Fruit fly (Drosophila melanogaster): ENCODE data around the gene CG33272.

The CG33272 gene

DNA sequence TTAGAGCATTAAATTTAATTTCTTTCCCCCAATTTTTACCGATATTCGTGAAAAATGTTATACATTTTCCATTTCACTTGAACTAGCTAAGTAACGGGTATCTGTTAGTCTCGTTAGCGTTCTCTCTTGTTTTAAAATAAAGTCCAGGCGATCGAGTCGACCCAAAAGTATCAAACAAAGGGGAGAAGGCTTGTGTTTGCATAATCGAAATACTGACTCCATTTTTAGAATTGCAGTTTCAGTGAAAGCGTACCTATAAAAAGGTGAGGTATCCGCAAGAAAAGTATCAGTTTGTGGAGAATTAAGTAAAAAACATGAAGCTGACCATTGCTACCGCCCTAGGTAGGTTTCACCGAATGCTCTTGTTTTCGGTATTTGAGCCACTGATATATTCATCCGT, 1.5 kb upstream of the CG33272 start, which contains the start of gene Sgs3:
TSS of gene Sgs3 (plus strand) at position 301 of the 400 bp plus-strand sequence.
- TF ChIP-seq ey (GFP tag; optimal IDR thresholded peaks at IDR 0.05) (no peak), Hr78 (GFP tag; optimal IDR thresholded peaks at IDR 0.05) (no peak), foxo (GFP tag; optimal IDR thresholded peaks at IDR 0.05) (no peak), br (GFP tag; optimal IDR thresholded peaks at IDR 0.05) (no peak), tai (GFP tag; optimal IDR thresholded peaks at IDR 0.05) (no peak), psq (GFP tag; optimal IDR thresholded peaks at IDR 0.05) (no peak), dmrt93B (GFP tag; optimal IDR thresholded peaks at IDR 0.05) (no peak), jim (GFP tag; optimal IDR thresholded peaks at IDR 0.05) (no peak), dl (GFP tag; optimal IDR thresholded peaks at IDR 0.05; ENCODE audit: insufficient read depth in 1 of 2, partially characterized antibody in 2 of 2) (no peak), dsf (GFP tag; optimal IDR thresholded peaks at IDR 0.05; ENCODE audit: borderline replicate concordance) (no peak), h (GFP tag; optimal IDR thresholded peaks at IDR 0.05) (no peak), Jra (GFP tag; optimal IDR thresholded peaks at IDR 0.05) (no peak), HLH106 (tag; optimal IDR thresholded peaks at IDR 0.05) (no peak), fru (GFP tag; optimal IDR thresholded peaks at IDR 0.05) (no peak), usp (GFP tag; optimal IDR thresholded peaks at IDR 0.05) (no peak), Mio (GFP tag; optimal IDR thresholded peaks at IDR 0.05) (no peak), CrebA (GFP tag; optimal IDR thresholded peaks at IDR 0.05; ENCODE audit: borderline replicate concordance) (no peak), GATAd (GFP tag; optimal IDR thresholded peaks at IDR 0.05) (no peak), Myc (optimal IDR thresholded peaks at IDR 0.05) (no peak)

DNA sequence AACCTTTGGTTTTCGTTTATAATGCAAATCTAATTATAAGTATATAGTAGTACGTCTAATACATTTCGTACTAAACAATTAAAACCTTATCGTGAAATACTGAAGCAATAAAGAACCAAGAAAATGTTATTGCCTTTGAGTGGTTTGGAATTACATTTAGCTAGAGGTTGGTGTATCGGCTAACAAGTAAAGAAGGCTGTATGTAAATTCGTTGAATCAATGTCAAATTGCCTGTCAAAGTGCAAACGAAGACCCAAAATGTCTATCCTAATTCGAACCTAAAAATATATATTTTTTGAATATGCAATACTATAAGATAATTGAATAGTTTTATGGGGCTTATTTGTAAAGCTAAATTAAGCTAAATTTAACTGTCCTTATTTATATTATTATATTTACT, 854 bp upstream of the CG33272 start:
- TF ChIP-seq OdsH (GFP tag; optimal IDR thresholded peaks at IDR 0.05) = no peak

DNA sequence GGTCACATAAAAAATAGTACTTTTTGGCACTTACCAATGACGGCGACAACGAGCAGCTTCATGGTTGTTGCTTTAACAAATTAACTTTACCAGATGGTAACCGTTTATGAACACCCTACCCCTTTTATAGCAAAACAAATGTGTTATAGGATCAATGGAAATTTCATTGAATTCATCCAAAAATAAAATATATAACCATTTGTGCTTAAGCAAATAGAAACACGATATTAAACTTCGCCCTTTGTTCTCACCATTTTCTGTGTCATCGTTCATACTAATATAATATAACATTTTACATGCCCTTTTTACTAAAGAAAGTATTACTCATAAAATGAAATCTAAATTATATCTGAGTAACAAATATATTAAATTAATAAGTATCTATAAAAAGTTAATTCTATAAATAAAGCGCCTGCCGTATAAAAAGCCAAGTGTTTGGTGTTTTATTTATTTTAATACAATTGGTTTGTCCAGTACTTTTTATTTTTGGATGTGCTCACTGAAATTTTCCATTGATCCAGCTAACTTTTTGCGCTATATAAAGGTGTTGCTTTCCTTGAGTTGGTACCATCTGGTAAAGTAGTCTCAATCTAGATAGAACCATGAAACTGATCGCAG, 986 bp downstream of the CG33272 start, which contains the start of the genes Sgs8 and Sgs7:
TSS of gene Sgs8 (minus strand) at position 101 of the 618 bp plus-strand sequence.
TSS of gene Sgs7 (plus strand) at position 568 of the 618 bp plus-strand sequence.
- no peak for TF ChIP-seq jim (GFP tag; optimal IDR thresholded peaks at IDR 0.05)
- no peak for TF ChIP-seq lola (GFP tag; optimal IDR thresholded peaks at IDR 0.05)
- no peak for TF ChIP-seq usp (GFP tag; optimal IDR thresholded peaks at IDR 0.05)
- TF ChIP-seq OdsH (GFP tag; optimal IDR thresholded peaks at IDR 0.05) = no peak
- TF ChIP-seq sv (GFP tag; optimal IDR thresholded peaks at IDR 0.05) = no peak
- no peak for TF ChIP-seq woc (GFP tag; optimal IDR thresholded peaks at IDR 0.05)
- TF ChIP-seq foxo (GFP tag; optimal IDR thresholded peaks at IDR 0.05) = no peak
- no peak for TF ChIP-seq Mio (GFP tag; optimal IDR thresholded peaks at IDR 0.05)
- TF ChIP-seq HLH106 (tag; optimal IDR thresholded peaks at IDR 0.05) = no peak
- no peak for TF ChIP-seq pan (optimal IDR thresholded peaks at IDR 0.05)

DNA sequence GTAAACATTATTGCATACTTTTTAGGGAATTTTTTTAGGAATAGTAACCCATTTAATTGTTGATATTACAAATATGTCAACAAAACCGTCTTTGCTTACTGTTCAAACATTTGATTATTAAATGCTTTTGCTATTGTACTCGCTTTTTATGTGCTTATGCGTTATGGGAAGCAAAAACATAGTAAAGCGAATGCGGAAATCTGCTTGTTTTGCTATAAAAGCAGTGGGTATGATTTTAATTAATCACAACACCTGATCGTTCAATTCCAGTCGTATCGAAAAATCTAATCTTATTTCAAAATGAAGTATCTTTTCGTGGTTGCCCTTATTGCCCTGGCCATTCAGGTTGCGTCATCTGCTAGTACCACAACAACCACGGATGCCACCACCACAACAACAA, 2.1 kb downstream of the CG33272 start, which contains the start of gene CG33500:
TSS of gene CG33500 (plus strand) at position 301 of the 400 bp plus-strand sequence.
- TF ChIP-seq Sp1 (GFP tag; optimal IDR thresholded peaks at IDR 0.05) (no peak), CG9705 (GFP tag; optimal IDR thresholded peaks at IDR 0.05) (no peak), foxo (GFP tag; optimal IDR thresholded peaks at IDR 0.05) (no peak)

DNA sequence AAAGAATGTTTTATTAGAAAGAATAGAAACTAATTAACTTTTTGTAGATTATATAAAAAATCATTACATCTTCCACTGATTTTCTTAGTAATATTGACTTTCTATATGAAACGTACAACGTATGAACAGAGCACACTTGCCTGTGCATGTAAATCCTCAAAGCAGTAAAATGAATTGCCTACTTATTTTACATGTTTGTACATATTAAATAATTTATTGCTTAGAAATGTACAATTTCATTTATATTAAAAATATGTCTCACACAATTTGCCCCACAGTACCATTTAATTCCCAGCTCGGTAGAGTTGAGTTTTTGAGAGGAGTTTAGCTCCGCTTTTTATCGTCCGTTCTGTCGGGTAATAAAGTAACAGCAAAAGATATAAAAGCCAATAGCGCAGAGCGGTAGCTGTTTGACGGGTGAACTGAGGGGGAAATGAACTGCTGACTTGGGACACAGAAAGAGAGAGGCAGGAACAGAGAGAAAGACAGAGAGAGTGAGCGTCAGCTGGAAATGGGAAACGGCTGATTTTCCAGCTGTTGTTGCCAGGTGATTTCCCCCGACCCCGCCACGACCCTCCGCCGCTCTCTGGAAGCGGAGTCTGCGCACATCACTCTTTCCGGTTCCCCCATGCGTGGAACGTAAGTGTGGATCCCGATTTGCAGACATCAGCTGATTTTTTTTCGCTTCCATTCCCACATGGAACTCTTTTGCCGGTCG, 17.1 kb downstream of the CG33272 start:
- peak; percentile 4 for TF ChIP-seq CG9705 (GFP tag; optimal IDR thresholded peaks at IDR 0.05)
- no peak for TF ChIP-seq CG32264 (GFP tag; optimal IDR thresholded peaks at IDR 0.05)
- no peak for TF ChIP-seq rgr (GFP tag; optimal IDR thresholded peaks at IDR 0.05)
- TF ChIP-seq dsf (GFP tag; optimal IDR thresholded peaks at IDR 0.05; ENCODE audit: borderline replicate concordance) = no peak
- TF ChIP-seq N (GFP tag; optimal IDR thresholded peaks at IDR 0.05) = no peak
- no peak for TF ChIP-seq Dfd (GFP tag; optimal IDR thresholded peaks at IDR 0.05)
- TF ChIP-seq psq (GFP tag; optimal IDR thresholded peaks at IDR 0.05) = peak; percentile 12
- no peak for TF ChIP-seq Mio (GFP tag; optimal IDR thresholded peaks at IDR 0.05)
- no peak for TF ChIP-seq foxo (GFP tag; optimal IDR thresholded peaks at IDR 0.05)
- no peak for TF ChIP-seq OdsH (GFP tag; optimal IDR thresholded peaks at IDR 0.05)
- TF ChIP-seq ey (GFP tag; optimal IDR thresholded peaks at IDR 0.05) = no peak
- TF ChIP-seq Dif (GFP tag; optimal IDR thresholded peaks at IDR 0.05; ENCODE audit: partially characterized antibody) = peak; percentile 7
- no peak for TF ChIP-seq GATAd (GFP tag; optimal IDR thresholded peaks at IDR 0.05)
- TF ChIP-seq lola (GFP tag; optimal IDR thresholded peaks at IDR 0.05) = no peak
- TF ChIP-seq tai (GFP tag; optimal IDR thresholded peaks at IDR 0.05) = peak; percentile 35
- no peak for TF ChIP-seq jim (GFP tag; optimal IDR thresholded peaks at IDR 0.05)
- TF ChIP-seq Hnf4 (GFP tag; optimal IDR thresholded peaks at IDR 0.05) = peak; percentile 29
- TF ChIP-seq woc (GFP tag; optimal IDR thresholded peaks at IDR 0.05) = no peak
- no peak for TF ChIP-seq CrebA (GFP tag; optimal IDR thresholded peaks at IDR 0.05; ENCODE audit: borderline replicate concordance)
- TF ChIP-seq brk (GFP tag; optimal IDR thresholded peaks at IDR 0.05) = peak; percentile 19
- TF ChIP-seq pan (optimal IDR thresholded peaks at IDR 0.05) = no peak
- peak; percentile 45 for TF ChIP-seq Sp1 (GFP tag; optimal IDR thresholded peaks at IDR 0.05)
- no peak for TF ChIP-seq usp (GFP tag; optimal IDR thresholded peaks at IDR 0.05)
- no peak for TF ChIP-seq Jra (GFP tag; optimal IDR thresholded peaks at IDR 0.05)
- TF ChIP-seq Vsx2 (GFP tag; optimal IDR thresholded peaks at IDR 0.05; ENCODE audit: partially characterized antibody) = peak; percentile 27
- TF ChIP-seq br (GFP tag; optimal IDR thresholded peaks at IDR 0.05) = no peak
- peak; percentile 25 for TF ChIP-seq fru (GFP tag; optimal IDR thresholded peaks at IDR 0.05)
- TF ChIP-seq Hr78 (GFP tag; optimal IDR thresholded peaks at IDR 0.05) = no peak
- TF ChIP-seq Rel (GFP tag; optimal IDR thresholded peaks at IDR 0.05) = no peak
- TF ChIP-seq Rel (tag; optimal IDR thresholded peaks at IDR 0.05) = no peak
- peak in 1 of 2 experiments; percentile 42 for TF ChIP-seq dl (GFP tag; optimal IDR thresholded peaks at IDR 0.05; ENCODE audit: insufficient read depth in 1 of 2, partially characterized antibody in 2 of 2)
- TF ChIP-seq Abd-B (GFP tag; optimal IDR thresholded peaks at IDR 0.05) = no peak

Measured in whole organism, wandering third instar larva.